Fruit fly (Drosophila melanogaster): ENCODE data around the gene Nna1.

- TF ChIP-seq psq (GFP tag; optimal IDR thresholded peaks at IDR 0.05) (peak; percentile 89), Myc (optimal IDR thresholded peaks at IDR 0.05) (no peak), Mio (GFP tag; optimal IDR thresholded peaks at IDR 0.05) (no peak)
Measured at dm6 chrX:13762372-13762883, 70.3 kb downstream of the Nna1 start, which contains the start of gene rdgB.
